Fruit fly (Drosophila melanogaster) Kc167 (cell line): ENCODE data around the gene CG2147.

ENCODE experiments used
- Myc ChIP-seq: fragments of >200 bp; optimal IDR thresholded peaks from 2 replicates; lab custom pipeline; 2017; ENCODE audit warnings: missing external identifiers
- Sin3A ChIP-seq: fragments of >200 bp; optimal IDR thresholded peaks from 2 replicates; lab custom pipeline; 2018; ENCODE audit warnings: missing external identifiers
- h ChIP-seq: fragments of >200 bp; optimal IDR thresholded peaks from 3 replicates; lab custom pipeline; 2018; ENCODE audit warnings: missing external identifiers
- insv ChIP-seq: fragments of >200 bp; optimal IDR thresholded peaks from 3 replicates; lab custom pipeline; 2018; ENCODE audit warnings: missing external identifiers
- psq ChIP-seq: fragments of >200 bp; optimal IDR thresholded peaks from 2 replicates; lab custom pipeline; 2017; ENCODE audit warnings: missing external identifiers
- ttk ChIP-seq: sonication (Bioruptor generic); optimal IDR thresholded peaks from 2 replicates; lab custom pipeline; 2017; ENCODE audit warnings: missing external identifiers

The CG2147 gene

DNA sequence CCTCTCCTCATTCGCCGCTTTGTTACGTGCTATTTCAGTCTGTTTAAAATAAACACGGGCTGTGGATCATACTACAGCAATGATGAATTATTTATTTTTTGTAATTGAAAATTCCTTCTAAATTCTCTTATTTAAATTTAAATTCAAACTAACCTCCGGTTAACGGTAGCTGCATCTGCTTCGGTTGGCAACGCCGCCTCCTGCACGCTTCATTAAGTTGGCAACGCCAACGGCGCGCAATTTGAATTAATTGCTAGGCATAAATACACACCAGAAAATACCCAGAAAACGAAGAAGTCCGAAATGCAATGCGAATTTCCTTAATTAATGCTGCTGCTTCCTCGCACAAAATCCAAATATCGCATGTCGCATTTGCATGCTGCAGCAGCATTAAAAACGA, 24.8 kb downstream of the CG2147 start:
- TF ChIP-seq insv (lab: Kevin White, UChicago) = no peak
- no peak for TF ChIP-seq h
- TF ChIP-seq psq (lab: Kevin White, UChicago) = no peak
- no peak for TF ChIP-seq Sin3A
- no peak for TF ChIP-seq Myc (lab: Kevin White, UChicago)
- no peak for TF ChIP-seq ttk

DNA sequence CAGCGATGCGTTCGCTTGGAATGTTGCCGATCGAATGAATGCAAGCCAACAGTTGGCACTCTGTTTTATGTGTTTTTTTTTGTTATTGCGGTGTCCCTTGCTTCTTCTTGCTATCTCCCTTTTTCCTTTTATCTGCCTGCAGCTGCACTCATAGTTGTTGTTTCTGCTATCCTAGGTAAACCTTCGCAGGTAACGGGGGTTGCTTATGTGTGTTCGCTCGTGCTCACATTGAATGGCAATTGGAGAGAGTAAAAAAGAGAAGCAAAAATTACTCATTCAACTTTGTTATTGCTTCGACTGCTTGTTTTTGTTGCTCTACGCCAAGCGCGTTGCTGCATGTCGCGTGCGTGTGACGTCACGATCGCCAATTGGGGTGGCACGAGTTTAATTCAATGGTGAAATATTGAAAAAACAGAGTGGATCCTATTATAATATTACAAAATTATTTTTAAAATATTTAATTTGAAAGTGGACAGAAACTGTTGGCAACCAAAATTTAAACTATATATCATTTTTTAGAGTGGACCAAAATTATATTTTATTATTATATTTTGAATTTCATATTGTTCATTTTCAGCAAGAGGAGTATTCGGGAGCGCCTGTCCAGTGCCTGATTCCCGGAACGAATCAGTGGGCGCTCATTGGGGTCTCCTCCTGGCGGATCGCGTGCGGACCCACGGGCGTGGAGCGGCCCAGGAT, 31.0 kb downstream of the CG2147 start, which contains the start of gene Corp:
Corp (minus strand) TSS at position 47 of the 699 bp plus-strand sequence.
- no peak for TF ChIP-seq Myc (lab: Kevin White, UChicago)

DNA sequence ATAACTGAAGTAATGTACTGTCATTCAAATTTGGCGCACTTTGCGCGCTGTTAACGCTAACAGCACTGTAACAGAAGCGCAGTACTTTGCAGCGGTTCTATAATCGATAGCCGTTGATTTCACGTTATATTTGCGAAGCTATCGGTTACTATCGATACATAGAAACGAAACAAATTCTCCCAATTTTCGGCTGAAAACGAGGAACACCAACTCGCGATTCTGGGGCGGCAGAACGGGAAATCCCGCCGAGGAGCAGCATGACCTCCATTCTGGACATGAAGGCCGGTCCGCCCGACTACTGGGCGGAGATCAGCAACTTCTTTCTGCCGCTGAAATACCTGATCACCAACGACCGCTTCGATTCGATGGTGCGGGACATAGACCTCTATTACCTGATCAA, 32.8 kb downstream of the CG2147 start, which contains the start of gene CG1636:
CG1636 (plus strand) TSS at position 122 of the 400 bp plus-strand sequence.
- TF ChIP-seq h = no peak

DNA sequence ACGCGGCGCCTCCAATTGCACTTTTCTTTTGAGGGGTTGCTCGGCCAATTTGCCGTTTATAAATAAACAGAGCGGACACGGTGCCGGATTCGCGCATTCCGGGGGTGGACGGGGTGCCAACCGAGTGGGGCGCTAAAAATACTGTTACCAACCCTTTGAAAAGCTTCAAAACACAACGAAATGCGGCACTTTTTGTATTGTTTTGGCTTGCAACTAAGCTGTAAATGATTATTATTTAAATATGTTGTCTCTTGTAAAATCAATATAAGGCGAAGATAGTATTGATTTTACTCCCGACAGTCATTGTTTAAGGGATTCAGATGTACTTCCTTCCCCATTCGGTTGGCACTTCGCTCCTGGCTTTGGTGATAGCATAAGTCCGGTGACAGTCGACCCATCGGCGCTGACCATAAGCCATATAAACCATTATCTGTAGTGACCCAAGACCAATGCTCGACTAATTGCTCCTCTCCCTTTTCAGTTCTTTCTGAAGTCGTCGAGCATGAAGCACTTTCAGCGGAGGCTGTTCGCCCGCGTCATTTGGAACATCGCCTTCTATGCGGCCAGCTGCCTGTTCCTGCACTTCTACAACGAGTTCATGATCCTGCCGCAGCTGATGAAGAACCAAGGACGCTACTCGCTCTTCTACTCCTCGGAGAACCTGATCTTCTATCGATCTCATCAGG, 33.5 kb downstream of the CG2147 start, which contains the start of gene CG15343:
CG15343 (minus strand) TSS at position 8 of the 686 bp plus-strand sequence.
- no peak for TF ChIP-seq Myc (lab: Kevin White, UChicago)
- no peak for TF ChIP-seq h
- no peak for TF ChIP-seq insv (lab: Kevin White, UChicago)
- TF ChIP-seq Sin3A = no peak
- TF ChIP-seq psq (lab: Kevin White, UChicago) = no peak
- no peak for TF ChIP-seq ttk

DNA sequence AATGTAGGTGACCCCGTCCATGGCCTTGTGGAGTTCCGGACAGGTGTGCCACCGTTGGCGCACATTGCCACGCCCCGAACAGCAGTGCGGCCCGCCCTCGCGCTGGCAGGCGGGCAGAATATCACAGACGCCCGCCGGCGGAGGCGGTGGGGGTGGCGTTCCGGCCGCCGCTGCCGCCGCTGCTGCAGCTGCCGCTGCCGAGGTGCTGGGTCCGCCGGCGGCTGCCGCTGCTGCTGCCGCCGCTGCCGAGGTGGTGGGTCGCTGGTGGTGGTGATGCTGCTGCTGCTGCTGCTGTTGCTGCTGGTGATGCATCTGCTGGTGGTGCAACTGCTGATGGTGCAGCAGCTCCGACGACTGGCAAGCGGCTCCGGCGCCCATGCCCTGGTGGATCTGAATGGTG, 44.6 kb downstream of the CG2147 start:
- TF ChIP-seq insv (lab: Kevin White, UChicago) (no peak), h (no peak), psq (lab: Kevin White, UChicago) (no peak), Sin3A (no peak), Myc (lab: Kevin White, UChicago) (no peak), ttk (no peak)

DNA sequence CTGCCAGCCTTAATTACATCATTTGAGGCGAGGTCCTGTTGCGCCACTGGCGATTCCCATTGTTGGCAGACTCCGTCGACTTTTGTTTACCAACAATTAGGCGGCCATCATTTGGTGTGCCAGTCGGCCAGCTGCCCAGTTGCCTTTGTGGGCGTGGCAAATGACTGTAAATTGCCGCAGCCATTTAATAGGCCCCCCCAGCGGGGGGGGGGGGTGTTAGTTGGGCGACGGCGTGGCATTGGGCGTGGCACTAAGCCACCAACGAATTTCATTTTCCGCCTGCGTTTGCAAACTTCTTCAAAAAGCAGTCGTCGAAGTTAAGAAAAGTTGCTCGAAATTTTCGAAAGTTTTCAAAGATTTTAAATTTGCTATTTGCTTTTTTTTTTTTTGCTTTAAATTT, 46.4 kb downstream of the CG2147 start:
- TF ChIP-seq ttk (no peak), Sin3A (no peak), h (no peak)
